Worm (Caenorhabditis elegans) whole organism, midembryonic: Measurements from ENCODE around the gene R11.4.

Experiments used
- T22C8.4 ChIP-seq: fragments of 200-800 bp; sonication (Bioruptor generic); IDR thresholded peaks from 2 replicates; pipeline ENCODE4 v1.3.6; 2022; ENCODE audit warnings: missing genetic modification characterization, missing compliant biosample characterization
- cog-1 ChIP-seq: sonication (generic microtip); optimal IDR thresholded peaks from 2 replicates; lab custom pipeline; 2016; ENCODE audit warnings: missing genetic modification characterization, missing compliant biosample characterization
- flt-1 ChIP-seq: fragments of 200-800 bp; sonication (Bioruptor generic); IDR thresholded peaks from 2 replicates; pipeline ENCODE4 v1.3.6; 2022; ENCODE audit warnings: missing genetic modification characterization, missing compliant biosample characterization
- klf-2 ChIP-seq: fragments of 200-800 bp; sonication (Bioruptor generic); conservative IDR thresholded peaks from 2 replicates; pipeline ENCODE4 v1.3.6; 2022; ENCODE audit warnings: missing genetic modification reagents, missing genetic modification characterization, missing compliant biosample characterization
- med-1 ChIP-seq: sonication (generic microtip); optimal IDR thresholded peaks from 2 replicates; lab custom pipeline; 2017; ENCODE audit warnings: missing genetic modification characterization, mild to moderate bottlenecking, missing compliant biosample characterization, antibody characterized with exemption, missing genetic modification reagents; ENCODE audit not compliant: insufficient read depth
- ref-1 ChIP-seq: fragments of 200-800 bp; sonication (Bioruptor generic); conservative IDR thresholded peaks from 2 replicates; pipeline ENCODE4 v1.3.6; 2022; ENCODE audit warnings: missing genetic modification reagents, missing genetic modification characterization, missing compliant biosample characterization
- tab-1 ChIP-seq: fragments of 200-800 bp; sonication (Bioruptor generic); IDR thresholded peaks from 2 replicates; pipeline ENCODE4 v1.3.6; 2022; ENCODE audit warnings: missing genetic modification characterization, missing compliant biosample characterization
- ztf-23 ChIP-seq: fragments of 200-800 bp; sonication (Bioruptor generic); IDR thresholded peaks from 2 replicates; pipeline ENCODE4 v1.3.6; 2022; ENCODE audit warnings: missing genetic modification reagents, missing genetic modification characterization, missing compliant biosample characterization
- ztf-29 ChIP-seq: fragments of 200-800 bp; sonication (Bioruptor generic); IDR thresholded peaks from 2 replicates; pipeline ENCODE4 v1.3.6; 2022; ENCODE audit warnings: missing genetic modification reagents, missing genetic modification characterization, missing compliant biosample characterization

DNA sequence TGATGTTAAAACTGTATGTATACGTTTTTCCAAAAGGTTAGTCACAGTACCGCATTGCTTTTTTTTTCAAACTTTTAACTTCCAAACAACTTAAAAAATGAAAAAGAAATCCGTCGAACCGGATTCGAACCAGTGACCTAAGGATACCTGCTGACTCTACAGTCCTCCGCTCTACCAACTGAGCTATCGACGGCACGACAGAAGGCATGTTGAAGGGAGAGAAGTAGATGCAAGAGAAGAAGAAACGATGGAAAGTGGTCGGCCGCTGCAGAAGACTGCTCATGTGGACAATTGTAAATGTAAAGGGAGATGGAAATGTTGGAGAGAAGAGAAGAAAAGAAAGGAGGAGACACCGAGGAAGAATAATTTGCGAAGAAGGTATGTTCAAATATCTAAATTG lies 758 bp downstream of the R11.4 start:
- TF ChIP-seq klf-2, result peak; percentile 95
- TF ChIP-seq T22C8.4 (GFP tag; lab: Robert Waterston, UW), result peak; percentile 88
- peak; percentile 96 for TF ChIP-seq flt-1 (GFP tag; lab: Robert Waterston, UW)
- peak; percentile 57 for TF ChIP-seq cog-1 (tag; lab: Kevin White, UChicago)
- peak; percentile 93 for TF ChIP-seq tab-1 (GFP tag; lab: Robert Waterston, UW)
- peak; percentile 77 for TF ChIP-seq med-1 (GFP tag; lab: Kevin White, UChicago)
- peak; percentile 90 for TF ChIP-seq ztf-29 (GFP tag; lab: Robert Waterston, UW)
- peak; percentile 94 for TF ChIP-seq ztf-23
- TF ChIP-seq ref-1 (GFP tag; lab: Robert Waterston, UW), result peak; percentile 85
